Worm (Caenorhabditis elegans): ENCODE measurements around the gene F54C9.11.

- TF ChIP-seq ztf-23 (GFP tag; IDR thresholded peaks at IDR 0.05) (no peak), flt-1 (GFP tag; IDR thresholded peaks at IDR 0.05) (no peak), ztf-29 (GFP tag; IDR thresholded peaks at IDR 0.05) (no peak), T22C8.4 (GFP tag; IDR thresholded peaks at IDR 0.05) (no peak), med-1 (GFP tag; optimal IDR thresholded peaks at IDR 0.05; ENCODE audit: insufficient read depth) (no peak), tab-1 (GFP tag; IDR thresholded peaks at IDR 0.05) (no peak), cog-1 (tag; optimal IDR thresholded peaks at IDR 0.05) (no peak), klf-2 (GFP tag; conservative IDR thresholded peaks at IDR 0.05) (no peak)
Observed at ce11 chrII:8583035-8583434, 1.9 kb downstream of the F54C9.11 start.

Measured in whole organism, midembryonic.